Fruit fly (Drosophila melanogaster) whole organism, embryonic: ENCODE results near the gene CG14947.

Experiments used
- Awh ChIP-seq: fragments of 200-800 bp; sonication (Bioruptor generic); IDR thresholded peaks from 2 replicates; pipeline ENCODE4, ENCODE4 v1.3.6; 2022; ENCODE audit warnings: missing biosample characterization, missing genetic modification characterization
- Blimp-1 ChIP-seq: fragments of 200-800 bp; sonication (Bioruptor generic); optimal IDR thresholded peaks from 3 replicates; lab custom pipeline; 2018; ENCODE audit warnings: missing biosample characterization, missing genetic modification characterization, mild to moderate bottlenecking, moderate library complexity, missing genetic modification reagents
- CG12071 ChIP-seq: fragments of 200-800 bp; sonication (Bioruptor generic); optimal IDR thresholded peaks from 3 replicates; lab custom pipeline; 2018; ENCODE audit warnings: missing biosample characterization, mild to moderate bottlenecking, missing genetic modification characterization
- CG1529 ChIP-seq: fragments of 200-800 bp; sonication (Bioruptor generic); optimal IDR thresholded peaks from 3 replicates; lab custom pipeline; 2018; ENCODE audit warnings: missing biosample characterization, missing genetic modification characterization
- CG15601 ChIP-seq: fragments of 200-800 bp; sonication (Bioruptor generic); optimal IDR thresholded peaks from 3 replicates; lab custom pipeline; 2019; ENCODE audit warnings: missing biosample characterization, mild to moderate bottlenecking, missing genetic modification characterization, moderate library complexity
- CG1602 ChIP-seq: fragments of 200-800 bp; sonication (Bioruptor generic); optimal IDR thresholded peaks from 3 replicates; lab custom pipeline; 2016; ENCODE audit warnings: missing biosample characterization, missing genetic modification characterization
- CG1647 ChIP-seq: fragments of 200-800 bp; sonication (Bioruptor generic); optimal IDR thresholded peaks from 3 replicates; lab custom pipeline; 2016; ENCODE audit warnings: missing biosample characterization, missing genetic modification characterization
- CG17829 ChIP-seq: fragments of 200-800 bp; optimal IDR thresholded peaks from 2 replicates; lab custom pipeline; 2019; ENCODE audit warnings: missing biosample characterization, mild to moderate bottlenecking, missing genetic modification characterization, moderate library complexity
- CG2875 ChIP-seq: fragments of 200-800 bp; sonication (Bioruptor generic); optimal IDR thresholded peaks from 2 replicates; lab custom pipeline; 2017; ENCODE audit warnings: missing biosample characterization, mild to moderate bottlenecking, missing genetic modification characterization, missing genetic modification reagents
- CG30020 ChIP-seq: fragments of 200-800 bp; optimal IDR thresholded peaks from 2 replicates; lab custom pipeline; 2019; ENCODE audit warnings: missing biosample characterization, mild to moderate bottlenecking, missing genetic modification characterization, moderate library complexity
- CG33213 ChIP-seq: fragments of 200-800 bp; sonication (Bioruptor generic); optimal IDR thresholded peaks from 3 replicates; lab custom pipeline; 2016; ENCODE audit warnings: missing biosample characterization, missing genetic modification characterization
- CG3407 ChIP-seq: fragments of 200-800 bp; sonication (Bioruptor generic); optimal IDR thresholded peaks from 2 replicates; lab custom pipeline; 2018; ENCODE audit warnings: missing biosample characterization, mild to moderate bottlenecking, missing genetic modification characterization
- CG4404 ChIP-seq: fragments of 200-800 bp; sonication (Bioruptor generic); IDR thresholded peaks from 2 replicates; pipeline ENCODE4 v1.3.6; 2022; ENCODE audit warnings: missing biosample characterization, missing genetic modification characterization
- CG4424 ChIP-seq: fragments of 200-800 bp; sonication (Bioruptor generic); optimal IDR thresholded peaks from 3 replicates; lab custom pipeline; 2016; ENCODE audit warnings: missing biosample characterization, missing genetic modification characterization
- CG6813 ChIP-seq: fragments of 200-800 bp; sonication (Bioruptor generic); optimal IDR thresholded peaks from 2 replicates; lab custom pipeline; 2017; ENCODE audit warnings: missing biosample characterization, missing genetic modification characterization, mild to moderate bottlenecking, moderate library complexity, missing genetic modification reagents
- CG7271 ChIP-seq: fragments of 200-800 bp; sonication (Bioruptor generic); optimal IDR thresholded peaks from 2 replicates; lab custom pipeline; 2018; ENCODE audit warnings: missing biosample characterization, mild to moderate bottlenecking, missing genetic modification characterization, moderate library complexity
- CG7839 ChIP-seq: fragments of 200-800 bp; sonication (Bioruptor generic); optimal IDR thresholded peaks from 3 replicates; lab custom pipeline; 2018; ENCODE audit warnings: missing biosample characterization, mild to moderate bottlenecking, missing genetic modification characterization, moderate library complexity
- CG7963 ChIP-seq: fragments of 200-800 bp; sonication (Bioruptor generic); IDR thresholded peaks from 3 replicates; pipeline ENCODE4 v1.3.6; 2022; ENCODE audit warnings: missing biosample characterization, missing genetic modification characterization; ENCODE audit not compliant: partially characterized antibody
- CG8388 ChIP-seq: fragments of 200-800 bp; sonication (Bioruptor generic); optimal IDR thresholded peaks from 2 replicates; lab custom pipeline; 2019; ENCODE audit warnings: missing biosample characterization, mild to moderate bottlenecking, missing genetic modification characterization, moderate library complexity
- CG9437 ChIP-seq: fragments of 200-800 bp; sonication (Bioruptor generic); optimal IDR thresholded peaks from 2 replicates; lab custom pipeline; 2018; ENCODE audit warnings: missing biosample characterization, mild to moderate bottlenecking, missing genetic modification characterization
- CG9727 ChIP-seq: fragments of 200-800 bp; sonication (Bioruptor generic); optimal IDR thresholded peaks from 3 replicates; lab custom pipeline; 2017; ENCODE audit warnings: missing biosample characterization, mild to moderate bottlenecking, missing genetic modification characterization
- CrebB ChIP-seq: fragments of 200-800 bp; sonication (Bioruptor generic); optimal IDR thresholded peaks from 3 replicates; lab custom pipeline; 2018; ENCODE audit warnings: missing biosample characterization, mild to moderate bottlenecking, missing genetic modification characterization
- D ChIP-seq, 2 experiments: fragments of 200-800 bp in 1 of 2; fragments of >200 bp in 1 of 2; sonication (Bioruptor generic) in 1 of 2; optimal IDR thresholded peaks; 2 replicates in 1 of 2; 3 replicates in 1 of 2; lab custom pipeline; 2017; ENCODE audit warnings: mild to moderate bottlenecking in 1 of 2, missing biosample characterization in 1 of 2, missing genetic modification characterization in 1 of 2, missing genetic modification reagents in 1 of 2
- Mad ChIP-seq: fragments of 200-800 bp; sonication (Bioruptor generic); optimal IDR thresholded peaks from 2 replicates; lab custom pipeline; 2016; ENCODE audit warnings: missing biosample characterization, missing genetic modification characterization
- NC2α ChIP-seq: fragments of 200-800 bp; sonication (Bioruptor generic); optimal IDR thresholded peaks from 2 replicates; lab custom pipeline; 2016; ENCODE audit warnings: missing biosample characterization, missing genetic modification characterization
- Nf-YB ChIP-seq: fragments of 200-800 bp; sonication (Bioruptor generic); optimal IDR thresholded peaks from 3 replicates; lab custom pipeline; 2019; ENCODE audit warnings: missing biosample characterization, mild to moderate bottlenecking, missing genetic modification characterization, moderate library complexity
- Oli ChIP-seq: fragments of 200-800 bp; sonication (Bioruptor generic); optimal IDR thresholded peaks from 2 replicates; lab custom pipeline; 2018; ENCODE audit warnings: missing biosample characterization, mild to moderate bottlenecking, missing genetic modification characterization, moderate library complexity
- Ptx1 ChIP-seq: fragments of 200-800 bp; sonication (Bioruptor generic); IDR thresholded peaks from 2 replicates; pipeline ENCODE4 v1.3.6; 2022; ENCODE audit warnings: missing biosample characterization, missing genetic modification characterization
- Sin3A ChIP-seq: fragments of >200 bp; optimal IDR thresholded peaks from 2 replicates; lab custom pipeline; 2018
- Ssrp ChIP-seq: fragments of 200-800 bp; sonication (Bioruptor generic); optimal IDR thresholded peaks from 2 replicates; lab custom pipeline; 2018; ENCODE audit warnings: missing biosample characterization, mild to moderate bottlenecking, missing genetic modification characterization, moderate library complexity
- Trl ChIP-seq, 3 experiments: fragments of >200 bp in 2 of 3; fragments of 200-800 bp in 1 of 3; sonication (Bioruptor generic) in 1 of 3; optimal IDR thresholded peaks; 2 replicates in 1 of 3; 3 replicates in 2 of 3; lab custom pipeline; 2016 to 2017; ENCODE audit warnings: missing biosample characterization in 1 of 3, missing genetic modification characterization in 1 of 3
- Xrp1 ChIP-seq: fragments of 200-800 bp; sonication (Bioruptor generic); IDR thresholded peaks from 2 replicates; pipeline ENCODE4 v1.3.6; 2022; ENCODE audit warnings: missing biosample characterization, missing genetic modification characterization
- bsh ChIP-seq, 2 experiments: fragments of 200-800 bp; sonication (Bioruptor generic); optimal IDR thresholded peaks; 2 replicates each; lab custom pipeline; 2017 to 2018; ENCODE audit warnings: mild to moderate bottlenecking in 2 of 2, missing biosample characterization in 2 of 2, missing genetic modification characterization in 2 of 2, moderate library complexity in 1 of 2
- btn ChIP-seq: fragments of 200-800 bp; sonication (Bioruptor generic); optimal IDR thresholded peaks from 2 replicates; lab custom pipeline; 2016; ENCODE audit warnings: missing biosample characterization, missing genetic modification characterization
- dmrt99B ChIP-seq: fragments of 200-800 bp; sonication (Bioruptor generic); optimal IDR thresholded peaks from 2 replicates; lab custom pipeline; 2018; ENCODE audit warnings: missing biosample characterization, mild to moderate bottlenecking, missing genetic modification characterization, moderate library complexity
- ewg ChIP-seq: fragments of 200-800 bp; sonication (Bioruptor generic); optimal IDR thresholded peaks from 3 replicates; lab custom pipeline; 2017; ENCODE audit warnings: mild to moderate bottlenecking, missing biosample characterization, missing genetic modification reagents, missing genetic modification characterization
- gcm ChIP-seq: fragments of 200-800 bp; sonication (Bioruptor generic); optimal IDR thresholded peaks from 2 replicates; lab custom pipeline; 2019; ENCODE audit warnings: missing biosample characterization, mild to moderate bottlenecking, missing genetic modification characterization, moderate library complexity
- gem ChIP-seq: fragments of 200-800 bp; sonication (Bioruptor generic); optimal IDR thresholded peaks from 2 replicates; lab custom pipeline; 2019; ENCODE audit warnings: missing biosample characterization, mild to moderate bottlenecking, missing genetic modification characterization, moderate library complexity
- lbe ChIP-seq: fragments of 200-800 bp; sonication (Bioruptor generic); optimal IDR thresholded peaks from 2 replicates; lab custom pipeline; 2016; ENCODE audit warnings: missing biosample characterization, mild to moderate bottlenecking, missing genetic modification characterization
- lola ChIP-seq, 3 experiments: fragments of >200 bp in 2 of 3; fragments of 200-800 bp in 1 of 3; sonication (Bioruptor generic) in 1 of 3; optimal IDR thresholded peaks; 2 replicates each; lab custom pipeline; 2017 to 2019; ENCODE audit warnings: missing biosample characterization in 3 of 3, missing genetic modification characterization in 3 of 3, mild to moderate bottlenecking in 1 of 3, moderate library complexity in 1 of 3
- nom ChIP-seq: fragments of 200-800 bp; sonication (Bioruptor generic); optimal IDR thresholded peaks from 2 replicates; lab custom pipeline; 2017; ENCODE audit warnings: missing biosample characterization, missing genetic modification characterization, mild to moderate bottlenecking, moderate library complexity, missing genetic modification reagents
- row ChIP-seq: fragments of 200-800 bp; sonication (Bioruptor generic); IDR thresholded peaks from 3 replicates; pipeline ENCODE4 v1.3.6; 2022; ENCODE audit warnings: missing biosample characterization, missing genetic modification characterization
- salm ChIP-seq: fragments of 200-800 bp; sonication (Bioruptor generic); optimal IDR thresholded peaks from 2 replicates; lab custom pipeline; 2018; ENCODE audit warnings: missing biosample characterization, mild to moderate bottlenecking, missing genetic modification characterization
- sqz ChIP-seq: fragments of 200-800 bp; sonication (Bioruptor generic); optimal IDR thresholded peaks from 3 replicates; lab custom pipeline; 2018; ENCODE audit warnings: missing biosample characterization, mild to moderate bottlenecking, missing genetic modification characterization
- sr ChIP-seq: fragments of 200-800 bp; sonication (Bioruptor generic); IDR thresholded peaks from 3 replicates; pipeline ENCODE4 v1.3.6; 2022; ENCODE audit warnings: missing biosample characterization, missing genetic modification characterization
- trem ChIP-seq: fragments of 200-800 bp; optimal IDR thresholded peaks from 3 replicates; lab custom pipeline; 2019; ENCODE audit warnings: missing biosample characterization, mild to moderate bottlenecking, missing genetic modification characterization, moderate library complexity
- zfh1 ChIP-seq: fragments of 200-800 bp; sonication (Bioruptor generic); IDR thresholded peaks from 3 replicates; pipeline ENCODE4 v1.3.6; 2022; ENCODE audit warnings: missing biosample characterization, missing genetic modification characterization

CG14947 gene

dm6 chr2L:12065683-12066386, 10.1 kb upstream of the CG14947 start (continued):
- no peak for TF ChIP-seq CG12071
- TF ChIP-seq zfh1: no peak
- no peak for TF ChIP-seq btn (GFP tag; lab: Kevin White, UChicago)
- peak; percentile 50 for TF ChIP-seq row (GFP tag; lab: Robert Waterston, UW)
- peak; percentile 24 for TF ChIP-seq CG1529
- peak; percentile 71 for TF ChIP-seq CG17829 (tag; lab: Kevin White, UChicago)
- TF ChIP-seq Ssrp (tag; lab: Kevin White, UChicago): peak; percentile 49
- peak; percentile 26 for TF ChIP-seq CG4424 (GFP tag; lab: Kevin White, UChicago)
- peak; percentile 64 to 92 for TF ChIP-seq bsh (GFP tag; optimal IDR thresholded peaks at IDR 0.05; lab: Kevin White, UChicago)
- peak; percentile 4 for TF ChIP-seq salm (tag; lab: Kevin White, UChicago)
- peak; percentile 58 for TF ChIP-seq CG15601 (tag; lab: Kevin White, UChicago)
- TF ChIP-seq gem (tag; lab: Kevin White, UChicago): peak; percentile 75
- TF ChIP-seq Nf-YB (GFP tag; lab: Kevin White, UChicago): peak; percentile 42
- no peak for TF ChIP-seq NC2α (GFP tag; lab: Kevin White, UChicago)
- peak; percentile 13 for TF ChIP-seq CG30020 (tag; lab: Kevin White, UChicago)
- TF ChIP-seq CG9727 (GFP tag; lab: Kevin White, UChicago): peak; percentile 64
- TF ChIP-seq CG1602 (GFP tag; lab: Kevin White, UChicago): no peak
- TF ChIP-seq CrebB (tag; lab: Kevin White, UChicago): no peak
- TF ChIP-seq Awh: no peak
- TF ChIP-seq Ptx1 (GFP tag; lab: Robert Waterston, UW): 0 out of 2 replicates have a peak, but pooled peaks have one; percentile 5
- TF ChIP-seq CG2875 (GFP tag; lab: Kevin White, UChicago): peak; percentile 32
- TF ChIP-seq CG9437 (GFP tag; lab: Kevin White, UChicago): peak; percentile 1
- TF ChIP-seq sr (GFP tag; lab: Robert Waterston, UW): no peak
- peak; percentile 10 for TF ChIP-seq ewg (GFP tag; lab: Kevin White, UChicago)
- peak; percentile 52 for TF ChIP-seq CG7839 (tag; lab: Kevin White, UChicago)
- no peak for TF ChIP-seq CG33213 (GFP tag; lab: Kevin White, UChicago)
- 0 out of 2 replicates have a peak, but pooled peaks have one; percentile 39 for TF ChIP-seq CG4404 (GFP tag; lab: Robert Waterston, UW)
- peak; percentile 71 for TF ChIP-seq lbe (GFP tag; lab: Kevin White, UChicago)
- peak; percentile 90 for TF ChIP-seq Blimp-1
- TF ChIP-seq dmrt99B: peak; percentile 67
- TF ChIP-seq Mad (GFP tag; lab: Kevin White, UChicago): no peak
- peak; percentile 35 for TF ChIP-seq CG6813
- TF ChIP-seq CG7271: peak; percentile 27
- peak in 1 of 3 experiments; percentile 74 for TF ChIP-seq lola (GFP tag; optimal IDR thresholded peaks at IDR 0.05; lab: Kevin White, UChicago)
- TF ChIP-seq Sin3A (lab: Kevin White, UChicago): no peak
- TF ChIP-seq Xrp1 (GFP tag; lab: Robert Waterston, UW): peak; percentile 75
- TF ChIP-seq gcm (GFP tag; lab: Kevin White, UChicago): peak; percentile 52
- TF ChIP-seq CG1647: no peak
- TF ChIP-seq CG3407 (GFP tag; lab: Kevin White, UChicago): peak; percentile 6
- no peak for TF ChIP-seq D (optimal IDR thresholded peaks at IDR 0.05; lab: Kevin White, UChicago)
- TF ChIP-seq D (GFP tag; optimal IDR thresholded peaks at IDR 0.05; lab: Kevin White, UChicago): peak; percentile 46
- peak; percentile 89 for TF ChIP-seq sqz (GFP tag; lab: Kevin White, UChicago)
- no peak for TF ChIP-seq CG7963 (GFP tag; lab: Robert Waterston, UW)
- TF ChIP-seq trem (tag; lab: Kevin White, UChicago): peak; percentile 23
- TF ChIP-seq Trl (optimal IDR thresholded peaks at IDR 0.05; lab: Kevin White, UChicago): peak in 1 of 2 experiments; percentile 39
- no peak for TF ChIP-seq Trl (GFP tag; optimal IDR thresholded peaks at IDR 0.05; lab: Kevin White, UChicago)
- peak; percentile 86 for TF ChIP-seq nom
- peak; percentile 55 for TF ChIP-seq CG8388 (GFP tag; lab: Kevin White, UChicago)
- peak; percentile 17 for TF ChIP-seq Oli (tag; lab: Kevin White, UChicago)
